Worm (Caenorhabditis elegans): ENCODE results near the gene W09H1.1.

The W09H1.1 gene

ce11 chrII:13156971-13157370, 24.4 kb downstream of the W09H1.1 start, which contains the start of the genes hpr-17 and F32A11.1 (continued):
- TF ChIP-seq Y53G8AR.9 (GFP tag; conservative IDR thresholded peaks at IDR 0.05) (peak; percentile 87), sptf-2 (GFP tag; optimal IDR thresholded peaks at IDR 0.05) (no peak), mel-28 (tag; optimal IDR thresholded peaks at IDR 0.05; ENCODE audit: borderline replicate concordance) (no peak), ztf-28 (GFP tag; IDR thresholded peaks at IDR 0.05) (no peak), ztf-26 (tag; optimal IDR thresholded peaks at IDR 0.05) (no peak), egl-18 (GFP tag; IDR thresholded peaks at IDR 0.05) (no peak), mxl-1 (tag; optimal IDR thresholded peaks at IDR 0.05) (no peak), C17E4.6 (GFP tag; IDR thresholded peaks at IDR 0.05) (no peak), atf-7 (tag; optimal IDR thresholded peaks at IDR 0.05) (peak; percentile 7), C06A6.2 (GFP tag; conservative IDR thresholded peaks at IDR 0.05) (peak; percentile 36; the same call in 1 of the 2 replicates), lin-35 (GFP tag; optimal IDR thresholded peaks at IDR 0.05) (peak; percentile 51 to 97 (median 61)), mes-4 (tag; optimal IDR thresholded peaks at IDR 0.05) (no peak), K12H6.12 (tag; optimal IDR thresholded peaks at IDR 0.05) (peak; percentile 53), ccch-3 (GFP tag; optimal IDR thresholded peaks at IDR 0.05) (no peak), aptf-3 (GFP tag; IDR thresholded peaks at IDR 0.05) (no peak), madf-6 (GFP tag; IDR thresholded peaks at IDR 0.05) (peak; percentile 77)

ce11 chrII:13156071-13156470, 25.3 kb downstream of the W09H1.1 start:
- TF ChIP-seq somi-1 (GFP tag; optimal IDR thresholded peaks at IDR 0.05) (no peak), Y56A3A.18 (GFP tag; IDR thresholded peaks at IDR 0.05) (no peak), B0019.2 (GFP tag; conservative IDR thresholded peaks at IDR 0.05) (no peak), lin-54 (GFP tag; optimal IDR thresholded peaks at IDR 0.05) (peak; percentile 59), mcd-1 (GFP tag; IDR thresholded peaks at IDR 0.05) (peak; percentile 63), D2030.7 (GFP tag; IDR thresholded peaks at IDR 0.05) (0 out of 2 replicates have a peak, but pooled peaks have one; percentile 11), sptf-2 (GFP tag; optimal IDR thresholded peaks at IDR 0.05) (no peak)

ce11 chrII:13153299-13153698, 28.1 kb downstream of the W09H1.1 start, which contains the start of gene spe-18:
spe-18 (minus strand) TSS chrII:13153399.
- TF ChIP-seq madf-3 (GFP tag; IDR thresholded peaks at IDR 0.05) (no peak), nhr-80 (tag; optimal IDR thresholded peaks at IDR 0.05) (no peak), aptf-2 (GFP tag; conservative IDR thresholded peaks at IDR 0.05) (no peak), F33H1.4 (GFP tag; IDR thresholded peaks at IDR 0.05) (no peak), rec-8 (tag; optimal IDR thresholded peaks at IDR 0.05) (no peak), nfya-1 (tag; optimal IDR thresholded peaks at IDR 0.05; ENCODE audit: borderline replicate concordance, insufficient read depth) (no peak), F39B2.1 (GFP tag; IDR thresholded peaks at IDR 0.05) (no peak), ztf-26 (tag; optimal IDR thresholded peaks at IDR 0.05) (no peak), ceh-100 (GFP tag; IDR thresholded peaks at IDR 0.05) (no peak), sptf-2 (GFP tag; optimal IDR thresholded peaks at IDR 0.05) (no peak), hmg-1.2 (GFP tag; IDR thresholded peaks at IDR 0.05) (no peak)

ce11 chrII:13152409-13152808, 29.0 kb downstream of the W09H1.1 start:
- no peak for TF ChIP-seq nhr-179 (tag; optimal IDR thresholded peaks at IDR 0.05)
- TF ChIP-seq dox-1 (GFP tag; IDR thresholded peaks at IDR 0.05) = no peak
- no peak for TF ChIP-seq aptf-2 (GFP tag; conservative IDR thresholded peaks at IDR 0.05)
- TF ChIP-seq ceh-79 (tag; optimal IDR thresholded peaks at IDR 0.05) = no peak
- TF ChIP-seq egrh-3 (GFP tag; IDR thresholded peaks at IDR 0.05) = 0 out of 2 replicates have a peak, but pooled peaks have one; percentile 19
- TF ChIP-seq Y79H2A.3 (GFP tag; conservative IDR thresholded peaks at IDR 0.05) = no peak
- TF ChIP-seq ets-4 (GFP tag; optimal IDR thresholded peaks at IDR 0.05) = no peak
- 0 out of 2 replicates have a peak, but pooled peaks have one; percentile 13 for TF ChIP-seq zfh-2 (GFP tag; conservative IDR thresholded peaks at IDR 0.05)
- TF ChIP-seq atf-7 (tag; optimal IDR thresholded peaks at IDR 0.05) = no peak
- no peak for TF ChIP-seq ztf-28 (GFP tag; IDR thresholded peaks at IDR 0.05)
- no peak for TF ChIP-seq F52B5.7 (tag; optimal IDR thresholded peaks at IDR 0.05)

Measured in whole organism, young adult.